Worm (Caenorhabditis elegans) whole organism, young adult: ENCODE measurements around the gene rhr-2.

Experiments used
- B0261.1 ChIP-seq: sonication (generic microtip); optimal IDR thresholded peaks from 2 replicates; lab custom pipeline; 2016; ENCODE audit warnings: mild to moderate bottlenecking, missing genetic modification characterization, moderate library complexity, missing compliant biosample characterization
- B0336.3 ChIP-seq: fragments of 200-800 bp; sonication (Bioruptor generic); IDR thresholded peaks from 2 replicates; pipeline ENCODE4 v1.3.6; 2022; ENCODE audit warnings: missing genetic modification characterization, missing compliant biosample characterization
- D2030.7 ChIP-seq: fragments of 200-800 bp; sonication (Bioruptor generic); IDR thresholded peaks from 2 replicates; pipeline ENCODE4 v1.3.6; 2022; ENCODE audit warnings: missing genetic modification reagents, missing genetic modification characterization, missing compliant biosample characterization
- F10E7.11 ChIP-seq: sonication (generic microtip); optimal IDR thresholded peaks from 2 replicates; lab custom pipeline; 2017; ENCODE audit warnings: mild to moderate bottlenecking, missing genetic modification characterization, moderate library complexity, missing compliant biosample characterization
- F37B4.10 ChIP-seq: fragments of 200-800 bp; sonication (Bioruptor generic); IDR thresholded peaks from 2 replicates; pipeline ENCODE4 v1.3.6; 2022; ENCODE audit warnings: missing genetic modification characterization, missing compliant biosample characterization
- F52B5.7 ChIP-seq: sonication (generic microtip); optimal IDR thresholded peaks from 2 replicates; lab custom pipeline; 2016; ENCODE audit warnings: mild to moderate bottlenecking, missing genetic modification characterization, missing compliant biosample characterization
- F57C9.4 ChIP-seq: sonication (generic microtip); optimal IDR thresholded peaks from 2 replicates; lab custom pipeline; 2017; ENCODE audit warnings: mild to moderate bottlenecking, missing genetic modification characterization, missing compliant biosample characterization
- K12H6.12 ChIP-seq: fragments of 200-800 bp; sonication (Bioruptor generic); optimal IDR thresholded peaks from 2 replicates; lab custom pipeline; 2018; ENCODE audit warnings: mild to moderate bottlenecking, missing genetic modification characterization, missing compliant biosample characterization
- T26A5.8 ChIP-seq: sonication (generic microtip); optimal IDR thresholded peaks from 2 replicates; lab custom pipeline; 2016; ENCODE audit warnings: missing genetic modification characterization, missing compliant biosample characterization
- Y53F4B.3 ChIP-seq: fragments of 200-800 bp; sonication (Bioruptor generic); IDR thresholded peaks from 2 replicates; pipeline ENCODE4 v1.3.6; 2022; ENCODE audit warnings: missing genetic modification reagents, missing genetic modification characterization, missing compliant biosample characterization
- Y56A3A.18 ChIP-seq: fragments of 200-800 bp; sonication (Bioruptor generic); IDR thresholded peaks from 2 replicates; pipeline ENCODE4 v1.3.6; 2022; ENCODE audit warnings: missing genetic modification reagents, missing genetic modification characterization, missing compliant biosample characterization
- ZK185.1 ChIP-seq: sonication (generic microtip); optimal IDR thresholded peaks from 2 replicates; lab custom pipeline; 2016; ENCODE audit warnings: mild to moderate bottlenecking, missing genetic modification characterization, missing compliant biosample characterization; ENCODE audit not compliant: poor library complexity, severe bottlenecking
- akir-1 ChIP-seq: fragments of 200-800 bp; sonication (Bioruptor generic); optimal IDR thresholded peaks from 2 replicates; lab custom pipeline; 2018; ENCODE audit warnings: mild to moderate bottlenecking, missing genetic modification characterization, moderate library complexity, missing compliant biosample characterization
- ccch-3 ChIP-seq: fragments of 200-800 bp; sonication (Bioruptor generic); optimal IDR thresholded peaks from 2 replicates; lab custom pipeline; 2018; ENCODE audit warnings: mild to moderate bottlenecking, missing genetic modification characterization, missing compliant biosample characterization
- ceh-100 ChIP-seq: fragments of 200-800 bp; sonication (Bioruptor generic); IDR thresholded peaks from 2 replicates; pipeline ENCODE4 v1.3.6; 2022; ENCODE audit warnings: missing genetic modification reagents, missing genetic modification characterization, missing compliant biosample characterization
- ceh-79 ChIP-seq: sonication (generic microtip); optimal IDR thresholded peaks from 2 replicates; lab custom pipeline; 2017; ENCODE audit warnings: mild to moderate bottlenecking, missing genetic modification characterization, missing compliant biosample characterization
- dpl-1 ChIP-seq: fragments of 150-350 bp; optimal IDR thresholded peaks from 2 replicates; lab custom pipeline; 2014; ENCODE audit warnings: missing biosample characterization, missing genetic modification reagents, missing genetic modification characterization
- efl-1 ChIP-seq: fragments of 150-350 bp; optimal IDR thresholded peaks from 2 replicates; lab custom pipeline; 2014; ENCODE audit warnings: missing biosample characterization, missing genetic modification reagents, missing genetic modification characterization
- egrh-3 ChIP-seq: fragments of 200-800 bp; sonication (Bioruptor generic); IDR thresholded peaks from 2 replicates; pipeline ENCODE4 v1.3.6; 2022; ENCODE audit warnings: missing genetic modification reagents, missing genetic modification characterization, missing compliant biosample characterization
- him-1 ChIP-seq: sonication (generic microtip); optimal IDR thresholded peaks from 2 replicates; lab custom pipeline; 2016; ENCODE audit warnings: missing genotype, missing genetic modification reagents, missing genetic modification characterization, missing compliant biosample characterization
- hlh-12 ChIP-seq: sonication (generic microtip); optimal IDR thresholded peaks from 2 replicates; lab custom pipeline; 2016; ENCODE audit warnings: missing genetic modification characterization, missing compliant biosample characterization
- hmg-1.2 ChIP-seq: fragments of 200-800 bp; sonication (Bioruptor generic); IDR thresholded peaks from 2 replicates; pipeline ENCODE4 v1.3.6; 2022; ENCODE audit warnings: missing genetic modification reagents, missing genetic modification characterization, missing compliant biosample characterization
- hsf-1 ChIP-seq: fragments of 200-800 bp; sonication (Bioruptor generic); IDR thresholded peaks from 2 replicates; pipeline ENCODE4 v1.3.6; 2022; ENCODE audit warnings: missing genetic modification reagents, missing genetic modification characterization, missing compliant biosample characterization
- let-526 ChIP-seq: fragments of 200-800 bp; sonication (Bioruptor generic); IDR thresholded peaks from 2 replicates; pipeline ENCODE4 v1.3.6; 2022; ENCODE audit warnings: missing genetic modification reagents, missing genetic modification characterization, missing compliant biosample characterization
- lin-35 ChIP-seq, 3 experiments: fragments of 150-350 bp in 2 of 3; sonication (generic microtip) in 1 of 3; optimal IDR thresholded peaks; 2 replicates each; lab custom pipeline; 2014 to 2018; ENCODE audit warnings: missing biosample characterization in 3 of 3, missing genetic modification characterization in 3 of 3, missing genetic modification reagents in 3 of 3
- lin-40 ChIP-seq: sonication (generic microtip); optimal IDR thresholded peaks from 2 replicates; lab custom pipeline; 2016; ENCODE audit warnings: missing genetic modification characterization, mild to moderate bottlenecking, missing compliant biosample characterization, missing genotype, missing genetic modification reagents
- lir-1 ChIP-seq: fragments of 200-800 bp; sonication (Bioruptor generic); conservative IDR thresholded peaks from 2 replicates; pipeline ENCODE4 v1.3.6; 2022; ENCODE audit warnings: missing genetic modification reagents, missing genetic modification characterization, missing compliant biosample characterization
- lsl-1 ChIP-seq: fragments of 200-800 bp; sonication (Bioruptor generic); optimal IDR thresholded peaks from 2 replicates; lab custom pipeline; 2018; ENCODE audit warnings: mild to moderate bottlenecking, missing genetic modification characterization, moderate library complexity, missing compliant biosample characterization
- madf-10 ChIP-seq: sonication (generic microtip); optimal IDR thresholded peaks from 2 replicates; lab custom pipeline; 2016; ENCODE audit warnings: mild to moderate bottlenecking, missing genetic modification characterization, missing compliant biosample characterization
- mcd-1 ChIP-seq: fragments of 200-800 bp; sonication (Bioruptor generic); IDR thresholded peaks from 2 replicates; pipeline ENCODE4 v1.3.6; 2022; ENCODE audit warnings: missing genetic modification reagents, missing genetic modification characterization, missing compliant biosample characterization
- nhr-120 ChIP-seq: fragments of 200-800 bp; sonication (Bioruptor generic); IDR thresholded peaks from 2 replicates; pipeline ENCODE4 v1.3.6; 2022; ENCODE audit warnings: missing genetic modification characterization, missing compliant biosample characterization
- nhr-80 ChIP-seq: sonication (generic microtip); optimal IDR thresholded peaks from 2 replicates; lab custom pipeline; 2016; ENCODE audit warnings: missing genetic modification characterization, missing compliant biosample characterization
- repo-1 ChIP-seq: sonication (generic microtip); optimal IDR thresholded peaks from 2 replicates; lab custom pipeline; 2017; ENCODE audit warnings: mild to moderate bottlenecking, missing genetic modification characterization, missing compliant biosample characterization
- snpc-1.1 ChIP-seq: sonication (generic microtip); optimal IDR thresholded peaks from 2 replicates; lab custom pipeline; 2017; ENCODE audit warnings: missing genetic modification characterization, mild to moderate bottlenecking, missing compliant biosample characterization, antibody characterized with exemption, moderate library complexity, missing genotype, missing genetic modification reagents; ENCODE audit not compliant: insufficient read depth
- snpc-1.3 ChIP-seq: sonication (generic microtip); optimal IDR thresholded peaks from 2 replicates; lab custom pipeline; 2017; ENCODE audit warnings: missing genetic modification characterization, mild to moderate bottlenecking, missing compliant biosample characterization, antibody characterized with exemption, moderate library complexity, missing genotype, missing genetic modification reagents; ENCODE audit not compliant: insufficient read depth
- somi-1 ChIP-seq: fragments of 200-800 bp; sonication (Bioruptor generic); optimal IDR thresholded peaks from 2 replicates; lab custom pipeline; 2018; ENCODE audit warnings: mild to moderate bottlenecking, missing genetic modification characterization, missing compliant biosample characterization
- tbp1 ChIP-seq: fragments of 200-800 bp; sonication (Bioruptor generic); optimal IDR thresholded peaks from 2 replicates; lab custom pipeline; 2018; ENCODE audit warnings: mild to moderate bottlenecking, missing genetic modification characterization, missing compliant biosample characterization
- tbx-9 ChIP-seq: sonication (generic microtip); optimal IDR thresholded peaks from 2 replicates; lab custom pipeline; 2016; ENCODE audit warnings: borderline replicate concordance, missing genetic modification characterization, inconsistent platforms, missing compliant biosample characterization
- ztf-25 ChIP-seq: fragments of 200-800 bp; sonication (Bioruptor generic); IDR thresholded peaks from 2 replicates; pipeline ENCODE4 v1.3.6; 2022; ENCODE audit warnings: missing genetic modification reagents, missing genetic modification characterization, missing compliant biosample characterization

rhr-2 gene

ce11 chrV:11706353-11706752, 23.6 kb downstream of the rhr-2 start:
- TF ChIP-seq snpc-1.1 (no peak), him-1 (tag; lab: Kevin White, UChicago) (no peak), somi-1 (no peak), hmg-1.2 (GFP tag; lab: Robert Waterston, UW) (no peak), egrh-3 (no peak), hlh-12 (no peak), ztf-25 (GFP tag; lab: Robert Waterston, UW) (no peak), T26A5.8 (tag; lab: Kevin White, UChicago) (no peak), repo-1 (tag; lab: Kevin White, UChicago) (no peak), efl-1 (no peak), F52B5.7 (no peak), lsl-1 (GFP tag; lab: Kevin White, UChicago) (no peak), F57C9.4 (tag; lab: Kevin White, UChicago) (no peak), lir-1 (GFP tag; lab: Robert Waterston, UW) (no peak), F10E7.11 (no peak), akir-1 (GFP tag; lab: Kevin White, UChicago) (no peak), B0261.1 (tag; lab: Kevin White, UChicago) (no peak), dpl-1 (no peak)

- TF ChIP-seq let-526 = no peak
- no peak for TF ChIP-seq lin-35 (GFP tag; optimal IDR thresholded peaks at IDR 0.05; lab: Kevin White, UChicago)
- TF ChIP-seq tbp1 (GFP tag; lab: Kevin White, UChicago) = no peak
- no peak for TF ChIP-seq K12H6.12 (tag; lab: Kevin White, UChicago)
- no peak for TF ChIP-seq nhr-120
- TF ChIP-seq F52B5.7 = no peak
- no peak for TF ChIP-seq hsf-1
- TF ChIP-seq akir-1 (GFP tag; lab: Kevin White, UChicago) = no peak
Measured at ce11 chrV:11705399-11705798, 24.6 kb downstream of the rhr-2 start, which contains the start of gene ceh-32. Gene ceh-32, minus strand, starts transcription at chrV:11705400.

ce11 chrV:11704658-11705057, 25.3 kb downstream of the rhr-2 start:
- TF ChIP-seq F37B4.10 (GFP tag; lab: Robert Waterston, UW) = no peak
- no peak for TF ChIP-seq ccch-3 (GFP tag; lab: Kevin White, UChicago)
- no peak for TF ChIP-seq madf-10 (tag; lab: Kevin White, UChicago)
- no peak for TF ChIP-seq snpc-1.3 (tag; lab: Kevin White, UChicago)
- no peak for TF ChIP-seq D2030.7 (GFP tag; lab: Robert Waterston, UW)
- no peak for TF ChIP-seq mcd-1 (GFP tag; lab: Robert Waterston, UW)
- no peak for TF ChIP-seq nhr-80
- no peak for TF ChIP-seq lir-1 (GFP tag; lab: Robert Waterston, UW)
- no peak for TF ChIP-seq ceh-79 (tag; lab: Kevin White, UChicago)
- TF ChIP-seq Y53F4B.3 (GFP tag; lab: Robert Waterston, UW) = no peak
- no peak for TF ChIP-seq B0336.3 (GFP tag; lab: Robert Waterston, UW)
- no peak for TF ChIP-seq ZK185.1 (tag; lab: Kevin White, UChicago)
- no peak for TF ChIP-seq Y56A3A.18 (GFP tag; lab: Robert Waterston, UW)
- TF ChIP-seq ceh-100 (GFP tag; lab: Robert Waterston, UW) = no peak
- TF ChIP-seq lin-40 (tag; lab: Kevin White, UChicago) = no peak
- TF ChIP-seq tbx-9 (tag; lab: Kevin White, UChicago) = no peak
- TF ChIP-seq ztf-25 (GFP tag; lab: Robert Waterston, UW) = no peak
- TF ChIP-seq, all 124 proteins: peak for 0
